Worm (Caenorhabditis elegans): Measurements from ENCODE around the gene orc-1.

orc-1 gene

DNA sequence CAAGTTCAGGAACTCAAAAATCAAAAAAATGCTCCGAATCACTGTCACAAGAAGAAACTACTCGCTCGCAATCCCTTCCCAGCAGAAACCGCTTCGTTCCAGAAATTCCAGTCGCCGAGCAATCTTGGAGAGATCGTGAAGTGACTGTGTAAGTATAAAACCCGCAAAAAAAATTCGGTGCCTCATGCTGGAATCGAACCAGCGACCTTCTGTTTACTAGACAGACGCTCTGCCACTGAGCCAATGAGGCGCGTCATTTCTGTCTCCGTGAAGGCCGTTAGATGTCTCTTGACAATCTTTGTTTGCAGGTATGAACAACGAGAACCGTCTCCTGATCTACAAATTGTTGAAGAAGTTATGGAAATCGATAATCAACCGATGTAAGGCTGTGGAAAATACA is 18.4 kb upstream of the orc-1 start (continued):
- TF ChIP-seq ceh-27 (GFP tag; optimal IDR thresholded peaks at IDR 0.05) (peak; percentile 60), let-607 (tag; optimal IDR thresholded peaks at IDR 0.05) (no peak), akir-1 (GFP tag; optimal IDR thresholded peaks at IDR 0.05) (no peak), ets-4 (GFP tag; optimal IDR thresholded peaks at IDR 0.05) (no peak), F37B4.10 (GFP tag; IDR thresholded peaks at IDR 0.05) (0 out of 2 replicates have a peak, but pooled peaks have one; percentile 80), lin-35 (GFP tag; optimal IDR thresholded peaks at IDR 0.05) (peak in 1 of 3 experiments; percentile 41), hmg-1.2 (GFP tag; IDR thresholded peaks at IDR 0.05) (peak; percentile 67), sdz-38 (tag; optimal IDR thresholded peaks at IDR 0.05) (no peak), ztf-25 (GFP tag; IDR thresholded peaks at IDR 0.05) (peak; percentile 65), sptf-2 (GFP tag; optimal IDR thresholded peaks at IDR 0.05) (peak; percentile 85), ccch-3 (GFP tag; optimal IDR thresholded peaks at IDR 0.05) (no peak), snpc-1.3 (tag; optimal IDR thresholded peaks at IDR 0.05; ENCODE audit: insufficient read depth) (peak; percentile 80), F10E7.11 (tag; optimal IDR thresholded peaks at IDR 0.05) (peak; percentile 51)

DNA sequence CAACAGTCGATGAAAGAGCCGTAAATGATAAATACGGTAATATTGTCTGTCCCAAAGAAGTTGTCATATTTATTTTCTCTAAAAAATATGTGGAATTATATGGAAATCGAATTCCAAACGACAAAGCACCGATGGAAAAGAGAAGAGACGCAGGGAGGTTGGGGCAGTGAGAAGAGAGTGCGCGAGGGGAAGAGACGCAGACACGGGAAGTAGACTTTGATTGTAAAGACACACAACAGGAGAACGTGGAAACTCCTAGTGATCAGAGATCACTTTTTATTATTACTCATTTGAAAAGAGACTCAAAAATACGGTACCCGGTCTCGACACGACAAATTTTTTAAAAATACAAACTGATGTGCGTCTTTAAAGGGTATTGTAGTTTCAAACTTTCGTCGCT is 14.6 kb upstream of the orc-1 start:
- TF ChIP-seq attf-3 (GFP tag; conservative IDR thresholded peaks at IDR 0.05): no peak
- TF ChIP-seq mcd-1 (GFP tag; IDR thresholded peaks at IDR 0.05): peak; percentile 24; the same call in 1 of the 2 replicates
- peak; percentile 24 for TF ChIP-seq attf-5 (GFP tag; optimal IDR thresholded peaks at IDR 0.05)
- TF ChIP-seq sptf-2 (GFP tag; optimal IDR thresholded peaks at IDR 0.05): no peak
- no peak for TF ChIP-seq F49E8.2 (tag; optimal IDR thresholded peaks at IDR 0.05; ENCODE audit: insufficient read depth)
- peak; percentile 9 for TF ChIP-seq tbp1 (GFP tag; optimal IDR thresholded peaks at IDR 0.05)
- TF ChIP-seq sea-2 (GFP tag; IDR thresholded peaks at IDR 0.05): no peak
- peak; percentile 14; the same call in 1 of the 2 replicates for TF ChIP-seq F33H1.4 (GFP tag; IDR thresholded peaks at IDR 0.05)
- TF ChIP-seq nfya-2 (GFP tag; IDR thresholded peaks at IDR 0.05): no peak
- TF ChIP-seq repo-1 (tag; optimal IDR thresholded peaks at IDR 0.05): no peak
- TF ChIP-seq gei-17 (GFP tag; optimal IDR thresholded peaks at IDR 0.05): no peak
- no peak for TF ChIP-seq snpc-4 (GFP tag; optimal IDR thresholded peaks at IDR 0.05)
- peak in 1 of 4 experiments; percentile 18 for TF ChIP-seq snpc-4 (tag; optimal IDR thresholded peaks at IDR 0.05)
- TF ChIP-seq hmg-1.2 (GFP tag; IDR thresholded peaks at IDR 0.05): peak; percentile 99
- no peak for TF ChIP-seq F22D6.2 (tag; optimal IDR thresholded peaks at IDR 0.05)
- TF ChIP-seq rpc-1 (optimal IDR thresholded peaks at IDR 0.05): no peak
- TF ChIP-seq rpc-1 (tag; optimal IDR thresholded peaks at IDR 0.05): no peak
- TF ChIP-seq egl-18 (GFP tag; IDR thresholded peaks at IDR 0.05): no peak
- TF ChIP-seq lin-54 (GFP tag; optimal IDR thresholded peaks at IDR 0.05): no peak
- TF ChIP-seq Y56A3A.18 (GFP tag; IDR thresholded peaks at IDR 0.05): no peak
- TF ChIP-seq let-607 (tag; optimal IDR thresholded peaks at IDR 0.05): peak in 1 of 2 experiments; percentile 1
- TF ChIP-seq nfyb-1 (GFP tag; IDR thresholded peaks at IDR 0.05): 0 out of 2 replicates have a peak, but pooled peaks have one; percentile 34
- no peak for TF ChIP-seq lin-35 (GFP tag; optimal IDR thresholded peaks at IDR 0.05)
- no peak for TF ChIP-seq madf-8 (GFP tag; conservative IDR thresholded peaks at IDR 0.05)
- TF ChIP-seq lin-40 (tag; optimal IDR thresholded peaks at IDR 0.05): peak; percentile 32
- TF ChIP-seq T26A5.8 (tag; optimal IDR thresholded peaks at IDR 0.05): no peak
- no peak for TF ChIP-seq xnd-1 (tag; optimal IDR thresholded peaks at IDR 0.05)
- TF ChIP-seq ZK185.1 (tag; optimal IDR thresholded peaks at IDR 0.05; ENCODE audit: poor library complexity, severe bottlenecking): no peak
- no peak for TF ChIP-seq ceh-91 (GFP tag; IDR thresholded peaks at IDR 0.05)
- TF ChIP-seq pbrm-1 (GFP tag; IDR thresholded peaks at IDR 0.05): no peak
- no peak for TF ChIP-seq Y67H2A.10 (GFP tag; conservative IDR thresholded peaks at IDR 0.05)
- TF ChIP-seq ekl-4 (GFP tag; IDR thresholded peaks at IDR 0.05): no peak

All from whole organism, young adult.